Fruit fly (Drosophila melanogaster) whole organism, wandering third instar larva: Measurements from ENCODE around the gene Tsp29Fb.

Experiments used
- Abd-B ChIP-seq: fragments of >200 bp; optimal IDR thresholded peaks from 2 replicates; lab custom pipeline; 2017; ENCODE audit warnings: missing biosample characterization, missing genetic modification characterization
- CG32264 ChIP-seq: fragments of 200-800 bp; sonication (Bioruptor generic); optimal IDR thresholded peaks from 2 replicates; lab custom pipeline; 2016; ENCODE audit warnings: missing biosample characterization, missing genetic modification characterization
- CG9705 ChIP-seq: fragments of 200-800 bp; sonication (Bioruptor generic); optimal IDR thresholded peaks from 2 replicates; lab custom pipeline; 2018; ENCODE audit warnings: missing biosample characterization, mild to moderate bottlenecking, missing genetic modification characterization
- CrebA ChIP-seq: fragments of 200-800 bp; sonication (Bioruptor generic); optimal IDR thresholded peaks from 2 replicates; lab custom pipeline; 2016; ENCODE audit warnings: missing biosample characterization, mild to moderate bottlenecking, missing genetic modification characterization, borderline replicate concordance
- Dfd ChIP-seq: fragments of >200 bp; optimal IDR thresholded peaks from 2 replicates; lab custom pipeline; 2017; ENCODE audit warnings: missing biosample characterization, missing genetic modification characterization
- Dif ChIP-seq: fragments of 200-275, 200-300 bp; sonication (Bioruptor generic); optimal IDR thresholded peaks from 2 replicates; lab custom pipeline; 2018; ENCODE audit warnings: missing biosample characterization, missing genetic modification characterization; ENCODE audit not compliant: partially characterized antibody
- GATAd ChIP-seq: sonication (Bioruptor generic); optimal IDR thresholded peaks from 2 replicates; lab custom pipeline; 2016; ENCODE audit warnings: missing biosample characterization, missing genetic modification characterization
- HLH106 ChIP-seq: fragments of 200-800 bp; optimal IDR thresholded peaks from 3 replicates; lab custom pipeline; 2019; ENCODE audit warnings: missing biosample characterization, mild to moderate bottlenecking, missing genetic modification characterization, moderate library complexity
- Hnf4 ChIP-seq: fragments of 200-800 bp; sonication (Bioruptor generic); optimal IDR thresholded peaks from 2 replicates; lab custom pipeline; 2016; ENCODE audit warnings: missing biosample characterization, mild to moderate bottlenecking, missing genetic modification characterization
- Hr78 ChIP-seq: fragments of >200 bp; optimal IDR thresholded peaks from 2 replicates; lab custom pipeline; 2017; ENCODE audit warnings: missing biosample characterization, missing genetic modification characterization
- Hr83 ChIP-seq: fragments of 200-300 bp; sonication (Bioruptor generic); optimal IDR thresholded peaks from 2 replicates; lab custom pipeline; 2016; ENCODE audit warnings: missing biosample characterization, mild to moderate bottlenecking, missing genetic modification characterization, moderate library complexity; ENCODE audit not compliant: poor library complexity, severe bottlenecking
- Jra ChIP-seq: sonication (Bioruptor generic); optimal IDR thresholded peaks from 2 replicates; lab custom pipeline; 2016; ENCODE audit warnings: missing biosample characterization, missing genetic modification characterization
- Myc ChIP-seq: fragments of >200 bp; optimal IDR thresholded peaks from 2 replicates; lab custom pipeline; 2017
- N ChIP-seq: fragments of >200 bp; optimal IDR thresholded peaks from 2 replicates; lab custom pipeline; 2018; ENCODE audit warnings: missing biosample characterization, missing external identifiers, missing genetic modification characterization
- OdsH ChIP-seq: fragments of 200-800 bp; sonication (Bioruptor generic); optimal IDR thresholded peaks from 2 replicates; lab custom pipeline; 2016; ENCODE audit warnings: missing biosample characterization, mild to moderate bottlenecking, missing genetic modification characterization
- Rel ChIP-seq, 2 experiments: fragments of 200-800 bp; sonication (Bioruptor generic) in 1 of 2; optimal IDR thresholded peaks; 2 replicates in 1 of 2; 3 replicates in 1 of 2; lab custom pipeline; 2016 to 2019; ENCODE audit warnings: mild to moderate bottlenecking in 2 of 2, missing biosample characterization in 2 of 2, missing genetic modification characterization in 2 of 2, moderate library complexity in 1 of 2
- Sp1 ChIP-seq: fragments of 200-800 bp; sonication (Bioruptor generic); optimal IDR thresholded peaks from 3 replicates; lab custom pipeline; 2019; ENCODE audit warnings: missing biosample characterization, mild to moderate bottlenecking, missing genetic modification characterization, moderate library complexity
- Vsx2 ChIP-seq: fragments of 200-300, 225-300 bp; sonication (Bioruptor generic); optimal IDR thresholded peaks from 2 replicates; lab custom pipeline; 2018; ENCODE audit warnings: missing biosample characterization, missing genetic modification characterization; ENCODE audit not compliant: partially characterized antibody
- br ChIP-seq: fragments of 200-800 bp; sonication (Bioruptor generic); optimal IDR thresholded peaks from 2 replicates; lab custom pipeline; 2016; ENCODE audit warnings: missing biosample characterization, missing genetic modification characterization
- brk ChIP-seq: fragments of 200-800 bp; sonication (Bioruptor generic); optimal IDR thresholded peaks from 2 replicates; lab custom pipeline; 2016; ENCODE audit warnings: missing biosample characterization, mild to moderate bottlenecking, missing genetic modification characterization
- dl ChIP-seq, 2 experiments: fragments of 175-275, 200-275 bp in 1 of 2; fragments of 200-275 bp in 1 of 2; sonication (Bioruptor generic); optimal IDR thresholded peaks; lab custom pipeline; 2018; ENCODE audit warnings: mild to moderate bottlenecking in 2 of 2, missing biosample characterization in 2 of 2, missing genetic modification characterization in 2 of 2, moderate library complexity in 2 of 2; ENCODE audit not compliant: partially characterized antibody in 2 of 2, insufficient read depth in 1 of 2
- dmrt93B ChIP-seq: fragments of 200-800 bp; sonication (Bioruptor generic); optimal IDR thresholded peaks from 2 replicates; lab custom pipeline; 2018; ENCODE audit warnings: missing biosample characterization, mild to moderate bottlenecking, missing genetic modification characterization
- dsf ChIP-seq: sonication (Bioruptor generic); optimal IDR thresholded peaks from 2 replicates; lab custom pipeline; 2016; ENCODE audit warnings: missing biosample characterization, missing genetic modification characterization, borderline replicate concordance
- ey ChIP-seq: fragments of 200-800 bp; sonication (Bioruptor generic); optimal IDR thresholded peaks from 2 replicates; lab custom pipeline; 2016; ENCODE audit warnings: missing biosample characterization, missing genetic modification characterization
- foxo ChIP-seq, 2 experiments: fragments of 200-800 bp; sonication (Bioruptor generic); optimal IDR thresholded peaks; 2 replicates in 1 of 2; 3 replicates in 1 of 2; lab custom pipeline; 2016 to 2017; ENCODE audit warnings: missing biosample characterization in 2 of 2, missing genetic modification characterization in 2 of 2
- fru ChIP-seq: fragments of 200-800 bp; sonication (Bioruptor generic); optimal IDR thresholded peaks from 3 replicates; lab custom pipeline; 2016; ENCODE audit warnings: missing biosample characterization, mild to moderate bottlenecking, missing genetic modification characterization
- h ChIP-seq: fragments of 200-800 bp; sonication (Bioruptor generic); optimal IDR thresholded peaks from 3 replicates; lab custom pipeline; 2016; ENCODE audit warnings: missing biosample characterization, mild to moderate bottlenecking, missing genetic modification characterization
- lola ChIP-seq: fragments of >200 bp; optimal IDR thresholded peaks from 2 replicates; lab custom pipeline; 2017; ENCODE audit warnings: missing biosample characterization, missing genetic modification characterization
- pan ChIP-seq: fragments of >200 bp; optimal IDR thresholded peaks from 2 replicates; lab custom pipeline; 2017
- psq ChIP-seq: fragments of 200-800 bp; sonication (Bioruptor generic); optimal IDR thresholded peaks from 3 replicates; lab custom pipeline; 2017; ENCODE audit warnings: missing biosample characterization, mild to moderate bottlenecking, missing genetic modification characterization, moderate library complexity
- rgr ChIP-seq: fragments of 200-800 bp; sonication (Bioruptor generic); optimal IDR thresholded peaks from 3 replicates; lab custom pipeline; 2016; ENCODE audit warnings: missing biosample characterization, mild to moderate bottlenecking, missing genetic modification characterization
- sage ChIP-seq: fragments of 200-800 bp; sonication (Bioruptor generic); optimal IDR thresholded peaks from 2 replicates; lab custom pipeline; 2016; ENCODE audit warnings: missing biosample characterization, mild to moderate bottlenecking, missing genetic modification characterization
- tai ChIP-seq: sonication (Bioruptor generic); optimal IDR thresholded peaks from 2 replicates; lab custom pipeline; 2016; ENCODE audit warnings: missing biosample characterization, missing genetic modification characterization
- usp ChIP-seq: fragments of >200 bp; optimal IDR thresholded peaks from 2 replicates; lab custom pipeline; 2017; ENCODE audit warnings: missing biosample characterization, missing genetic modification characterization
- woc ChIP-seq: sonication (Bioruptor generic); optimal IDR thresholded peaks from 2 replicates; lab custom pipeline; 2016; ENCODE audit warnings: missing biosample characterization, mild to moderate bottlenecking, missing genetic modification characterization

The Tsp29Fb gene

DNA sequence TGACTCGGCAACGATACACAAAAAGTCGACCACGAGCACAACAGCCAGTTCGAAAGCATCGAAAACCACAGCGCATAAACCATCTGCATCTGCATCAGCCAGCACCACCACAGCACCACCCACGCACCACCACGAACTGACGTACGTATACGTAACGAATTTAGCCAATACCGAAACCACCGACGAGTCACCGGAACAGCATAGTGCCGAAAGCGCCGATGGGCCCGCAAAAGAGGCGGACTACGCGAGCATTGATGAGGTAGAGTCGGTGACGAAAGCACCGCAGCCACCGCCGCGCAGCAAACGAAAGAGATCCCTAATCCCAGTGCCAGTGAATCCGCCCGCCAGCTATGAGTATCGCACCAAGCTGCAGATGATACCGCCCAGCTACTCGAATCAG lies 6.0 kb upstream of the Tsp29Fb start:
- TF ChIP-seq woc = no peak
- TF ChIP-seq Vsx2 (GFP tag; lab: Kevin White, UChicago) = no peak
- TF ChIP-seq fru (GFP tag; lab: Kevin White, UChicago) = no peak
- no peak for TF ChIP-seq Rel (GFP tag; optimal IDR thresholded peaks at IDR 0.05; lab: Kevin White, UChicago)
- no peak for TF ChIP-seq Rel (tag; optimal IDR thresholded peaks at IDR 0.05; lab: Kevin White, UChicago)
- TF ChIP-seq CrebA = no peak
- no peak for TF ChIP-seq Hnf4 (GFP tag; lab: Kevin White, UChicago)
- no peak for TF ChIP-seq usp (GFP tag; lab: Kevin White, UChicago)
- no peak for TF ChIP-seq pan (lab: Kevin White, UChicago)
- TF ChIP-seq N (GFP tag; lab: Kevin White, UChicago) = no peak
- no peak for TF ChIP-seq ey (GFP tag; lab: Kevin White, UChicago)
- TF ChIP-seq, all 38 proteins: peak for 0

DNA sequence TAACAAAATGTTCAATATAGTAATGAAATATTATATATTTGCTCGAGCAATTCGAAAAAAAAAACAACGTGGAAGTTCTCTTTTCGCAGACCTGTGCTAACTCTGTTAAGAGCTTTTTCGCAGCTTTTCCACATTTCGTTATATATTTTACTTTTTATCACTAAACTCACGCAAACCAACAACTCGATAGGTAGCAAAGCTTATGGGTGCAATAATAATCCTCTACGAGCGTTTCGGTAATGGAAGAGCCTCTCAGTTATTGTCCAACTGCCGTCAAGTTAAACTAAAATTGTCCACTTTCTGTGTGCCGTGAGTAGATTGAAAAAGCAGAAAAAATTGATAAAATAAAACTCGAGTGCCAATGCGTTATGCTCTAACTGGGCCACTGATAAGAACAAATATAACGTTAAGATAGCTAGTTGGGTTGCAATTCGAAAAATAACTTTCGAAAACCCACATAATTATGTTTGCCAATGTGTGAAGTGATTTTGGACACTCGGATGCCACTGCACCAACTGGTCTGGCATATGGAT lies 3.4 kb upstream of the Tsp29Fb start, which contains the start of gene Tsp29Fa:
Tsp29Fa (plus strand) TSS at position 253 of the 533 bp plus-strand sequence.
- TF ChIP-seq CrebA (no peak), GATAd (GFP tag; lab: Kevin White, UChicago) (no peak), ey (GFP tag; lab: Kevin White, UChicago) (no peak), psq (GFP tag; lab: Kevin White, UChicago) (no peak)

DNA sequence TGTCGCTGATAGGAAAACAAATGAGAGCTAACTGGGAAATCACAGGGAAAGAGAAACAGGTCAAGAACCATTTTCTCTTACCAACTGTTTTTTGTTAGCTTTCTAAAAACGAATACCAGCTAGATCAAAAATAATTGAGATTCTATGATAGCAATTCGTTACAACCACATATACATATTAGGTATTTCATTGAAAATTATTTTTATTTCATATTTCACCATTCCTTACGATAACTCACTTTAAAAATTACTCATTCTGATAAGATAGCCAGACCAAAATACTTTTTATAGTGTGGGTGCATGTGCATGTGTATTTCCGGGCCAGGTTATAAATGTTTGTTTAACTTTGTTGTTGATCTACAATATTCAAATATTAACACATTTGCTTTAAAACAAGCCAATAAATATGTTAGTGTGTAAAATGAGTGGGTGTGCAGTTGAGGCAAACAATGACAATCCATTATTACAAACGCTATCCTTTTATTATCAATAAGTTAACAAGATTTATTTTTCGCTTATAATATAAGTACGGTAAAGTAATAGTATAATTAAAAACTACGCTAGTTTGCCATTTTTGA lies 735 bp downstream of the Tsp29Fb start:
- no peak for TF ChIP-seq dsf
- no peak for TF ChIP-seq Dif (GFP tag; lab: Kevin White, UChicago)
- no peak for TF ChIP-seq fru (GFP tag; lab: Kevin White, UChicago)
- TF ChIP-seq foxo (GFP tag; optimal IDR thresholded peaks at IDR 0.05; lab: Kevin White, UChicago) = no peak
- TF ChIP-seq tai (GFP tag; lab: Kevin White, UChicago) = peak; percentile 25
- TF ChIP-seq Sp1 = no peak
- TF ChIP-seq Rel (GFP tag; optimal IDR thresholded peaks at IDR 0.05; lab: Kevin White, UChicago) = no peak
- TF ChIP-seq Rel (tag; optimal IDR thresholded peaks at IDR 0.05; lab: Kevin White, UChicago) = peak; percentile 73

DNA sequence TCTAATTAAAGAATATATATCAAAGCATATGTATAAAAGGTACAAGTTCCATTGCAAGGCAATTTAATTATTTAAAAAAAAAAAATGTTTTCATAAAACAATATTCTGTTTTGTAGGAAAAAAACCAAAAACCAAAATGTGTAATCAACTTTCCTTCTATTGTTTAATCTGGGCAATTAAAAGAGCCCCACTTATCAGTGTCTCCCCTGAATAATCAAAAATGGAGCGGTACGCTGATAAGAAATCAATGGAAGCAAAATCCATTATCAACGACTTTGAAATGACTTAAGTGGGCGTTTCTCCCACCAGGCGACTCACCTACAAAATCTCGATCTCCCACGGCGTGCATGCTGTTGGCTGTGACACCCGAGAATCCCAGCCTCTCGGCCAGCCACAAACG lies 3.5 kb downstream of the Tsp29Fb start:
- peak; percentile 30 for TF ChIP-seq rgr (GFP tag; lab: Kevin White, UChicago)
- no peak for TF ChIP-seq CG32264 (GFP tag; lab: Kevin White, UChicago)
- no peak for TF ChIP-seq Rel (GFP tag; optimal IDR thresholded peaks at IDR 0.05; lab: Kevin White, UChicago)
- peak; percentile 60 for TF ChIP-seq Rel (tag; optimal IDR thresholded peaks at IDR 0.05; lab: Kevin White, UChicago)
- TF ChIP-seq fru (GFP tag; lab: Kevin White, UChicago) = no peak
- TF ChIP-seq Myc = no peak
- TF ChIP-seq lola (GFP tag; lab: Kevin White, UChicago) = no peak

DNA sequence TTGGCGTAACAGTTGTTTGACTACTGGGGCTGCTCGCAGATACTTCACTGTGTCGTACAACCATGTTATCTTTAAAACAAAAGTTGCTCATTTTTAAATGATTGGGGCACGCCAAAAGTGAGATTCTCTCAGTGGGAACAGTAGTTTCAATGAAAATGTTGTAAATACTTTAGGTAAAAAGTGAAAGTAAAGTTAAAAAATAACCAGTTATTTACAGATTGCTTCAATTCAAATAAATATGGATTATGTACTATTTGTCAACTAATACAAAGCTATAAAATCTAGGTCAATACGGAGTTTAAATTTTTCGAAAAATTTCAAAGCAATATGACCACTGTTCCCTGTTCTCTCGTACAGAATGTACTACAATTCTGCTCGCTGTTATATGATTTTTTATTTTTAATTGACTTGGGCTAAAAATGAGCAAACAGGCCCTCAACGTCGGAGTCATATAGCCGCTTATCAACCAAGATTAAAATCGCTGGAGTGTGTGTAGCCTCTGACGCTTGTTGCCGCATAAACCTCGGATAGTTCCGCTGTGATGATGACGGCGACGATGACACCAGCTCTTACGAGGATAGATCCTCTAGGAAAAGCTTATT lies 4.6 kb downstream of the Tsp29Fb start, which contains the start of gene Argl:
Argl (minus strand) TSS at position 370 of the 602 bp plus-strand sequence.
- TF ChIP-seq Jra (GFP tag; lab: Kevin White, UChicago) (no peak), Abd-B (GFP tag; lab: Kevin White, UChicago) (no peak), GATAd (GFP tag; lab: Kevin White, UChicago) (no peak), sage (GFP tag; lab: Kevin White, UChicago) (no peak), Hnf4 (GFP tag; lab: Kevin White, UChicago) (peak; percentile 8), Rel (GFP tag; optimal IDR thresholded peaks at IDR 0.05; lab: Kevin White, UChicago) (no peak), Rel (tag; optimal IDR thresholded peaks at IDR 0.05; lab: Kevin White, UChicago) (no peak), foxo (GFP tag; optimal IDR thresholded peaks at IDR 0.05; lab: Kevin White, UChicago) (peak in 1 of 2 experiments; percentile 49), brk (GFP tag; lab: Kevin White, UChicago) (peak; percentile 3), rgr (GFP tag; lab: Kevin White, UChicago) (peak; percentile 24), usp (GFP tag; lab: Kevin White, UChicago) (no peak), CG32264 (GFP tag; lab: Kevin White, UChicago) (no peak), Myc (no peak), h (GFP tag; lab: Kevin White, UChicago) (peak; percentile 21), CrebA (no peak), br (GFP tag; lab: Kevin White, UChicago) (no peak), woc (no peak), dsf (no peak), Sp1 (peak; percentile 6), CG9705 (GFP tag; lab: Kevin White, UChicago) (no peak), Vsx2 (GFP tag; lab: Kevin White, UChicago) (no peak), Hr83 (GFP tag; lab: Kevin White, UChicago) (no peak), Hr78 (GFP tag; lab: Kevin White, UChicago) (no peak), lola (GFP tag; lab: Kevin White, UChicago) (no peak), pan (lab: Kevin White, UChicago) (no peak), HLH106 (no peak), OdsH (GFP tag; lab: Kevin White, UChicago) (peak; percentile 13), dl (GFP tag; optimal IDR thresholded peaks at IDR 0.05; lab: Kevin White, UChicago; ENCODE audit: insufficient read depth in 1 of 2, partially characterized antibody in 2 of 2) (no peak), tai (GFP tag; lab: Kevin White, UChicago) (no peak), N (GFP tag; lab: Kevin White, UChicago) (no peak), Dif (GFP tag; lab: Kevin White, UChicago) (no peak), Dfd (GFP tag; lab: Kevin White, UChicago) (no peak), dmrt93B (GFP tag; lab: Kevin White, UChicago) (no peak)
